Fruit fly (Drosophila melanogaster): ENCODE results near the gene eIF2A.

dm6 chr3L:21808568-21808967 is 16.0 kb upstream of the eIF2A start, which contains the start of gene eg:
- TF ChIP-seq net (GFP tag; optimal IDR thresholded peaks at IDR 0.05): no peak
- TF ChIP-seq CG3032 (tag; optimal IDR thresholded peaks at IDR 0.05): no peak

Data from whole organism, prepupa.